Comparison of ENCODE assay signal across 5 fruit fly cellular contexts in genomic region chr3R:18669812-18670211, dm6.
TF ChIP-seq lines count a peak whose summit lies in the region.

No protein-coding gene starts in this region.

- no peak for TF ChIP-seq CTCF in whole organism, embryonic (GFP tag; optimal IDR thresholded peaks at IDR 0.05; lab: Kevin White, UChicago)

TF ChIP-seq in whole organism, adult, 20 proteins besides CTCF, POLR2A, EP300 and RAD21:
- peak; percentile 25 for TF ChIP-seq kay (GFP tag; lab: Kevin White, UChicago; ENCODE audit: borderline replicate concordance)
- no peak for TF ChIP-seq CG14711 (tag; optimal IDR thresholded peaks at IDR 0.05; lab: Kevin White, UChicago)
- TF ChIP-seq Mnt (GFP tag; optimal IDR thresholded peaks at IDR 0.05; lab: Kevin White, UChicago): no peak
- TF ChIP-seq CG11617 (GFP tag; optimal IDR thresholded peaks at IDR 0.05; lab: Kevin White, UChicago): no peak
- no peak for TF ChIP-seq CG7101 (tag; optimal IDR thresholded peaks at IDR 0.05; lab: Kevin White, UChicago)
- no peak for TF ChIP-seq cnc (optimal IDR thresholded peaks at IDR 0.05; lab: Kevin White, UChicago)
- TF ChIP-seq CG7045 (GFP tag; optimal IDR thresholded peaks at IDR 0.05; lab: Kevin White, UChicago): no peak
- TF ChIP-seq pad (GFP tag; optimal IDR thresholded peaks at IDR 0.05; lab: Kevin White, UChicago): no peak
- TF ChIP-seq Hr96 (GFP tag; optimal IDR thresholded peaks at IDR 0.05; lab: Kevin White, UChicago): peak; percentile 7
- TF ChIP-seq CG33017 (tag; optimal IDR thresholded peaks at IDR 0.05; lab: Kevin White, UChicago): no peak
- TF ChIP-seq tj (GFP tag; optimal IDR thresholded peaks at IDR 0.05; lab: Kevin White, UChicago): no peak
- TF ChIP-seq cic (GFP tag; optimal IDR thresholded peaks at IDR 0.05; lab: Kevin White, UChicago): no peak
- TF ChIP-seq toe (GFP tag; optimal IDR thresholded peaks at IDR 0.05; lab: Kevin White, UChicago): no peak
- no peak for TF ChIP-seq Crg-1 (GFP tag; optimal IDR thresholded peaks at IDR 0.05; lab: Kevin White, UChicago)
- no peak for TF ChIP-seq Clk (GFP tag; optimal IDR thresholded peaks at IDR 0.05; lab: Kevin White, UChicago)
- no peak for TF ChIP-seq CG12768 (GFP tag; optimal IDR thresholded peaks at IDR 0.05; lab: Kevin White, UChicago)

TF ChIP-seq in whole organism, embryonic, 481 proteins besides CTCF, POLR2A, EP300 and RAD21 (continues in another document):
- TF ChIP-seq CG11398 (GFP tag; optimal IDR thresholded peaks at IDR 0.05; lab: Kevin White, UChicago) (no peak), CG34422 (GFP tag; IDR thresholded peaks at IDR 0.05; lab: Robert Waterston, UW) (no peak), CG16863 (GFP tag; optimal IDR thresholded peaks at IDR 0.05; lab: Kevin White, UChicago) (peak; percentile 12), CG13775 (GFP tag; optimal IDR thresholded peaks at IDR 0.05; lab: Kevin White, UChicago) (no peak), z (GFP tag; IDR thresholded peaks at IDR 0.05; lab: Robert Waterston, UW) (no peak), en (GFP tag; optimal IDR thresholded peaks at IDR 0.05; lab: Kevin White, UChicago) (no peak), so (GFP tag; IDR thresholded peaks at IDR 0.05; lab: Robert Waterston, UW) (no peak), CG32772 (GFP tag; IDR thresholded peaks at IDR 0.05; lab: Robert Waterston, UW) (no peak), gt (GFP tag; IDR thresholded peaks at IDR 0.05; lab: Robert Waterston, UW) (no peak), CG31224 (GFP tag; IDR thresholded peaks at IDR 0.05; lab: Robert Waterston, UW) (no peak), CG2120 (GFP tag; optimal IDR thresholded peaks at IDR 0.05; lab: Kevin White, UChicago) (peak; percentile 40), CG6854 (GFP tag; optimal IDR thresholded peaks at IDR 0.05; lab: Kevin White, UChicago) (no peak), Ada2b (GFP tag; IDR thresholded peaks at IDR 0.05; lab: Robert Waterston, UW) (peak; percentile 35), emc (GFP tag; optimal IDR thresholded peaks at IDR 0.05; lab: Kevin White, UChicago) (no peak), sim (GFP tag; IDR thresholded peaks at IDR 0.05; lab: Robert Waterston, UW) (no peak), phol (tag; optimal IDR thresholded peaks at IDR 0.05; lab: Kevin White, UChicago) (peak; percentile 17), Hr39 (optimal IDR thresholded peaks at IDR 0.05; lab: Kevin White, UChicago) (no peak), pzg (GFP tag; optimal IDR thresholded peaks at IDR 0.05; lab: Kevin White, UChicago) (no peak), CG6689 (GFP tag; IDR thresholded peaks at IDR 0.05; lab: Robert Waterston, UW) (peak; percentile 18; the same call in 1 of the 2 replicates), Dfd (GFP tag; optimal IDR thresholded peaks at IDR 0.05; lab: Kevin White, UChicago) (no peak)

TF ChIP-seq in whole organism, prepupa, 60 proteins besides CTCF, POLR2A, EP300 and RAD21 (continues in another document):
- TF ChIP-seq acj6 (GFP tag; optimal IDR thresholded peaks at IDR 0.05; lab: Kevin White, UChicago) (peak; percentile 72), CG8319 (GFP tag; optimal IDR thresholded peaks at IDR 0.05; lab: Kevin White, UChicago) (peak; percentile 3), Hr39 (GFP tag; optimal IDR thresholded peaks at IDR 0.05; lab: Kevin White, UChicago) (no peak), spab (GFP tag; optimal IDR thresholded peaks at IDR 0.05; lab: Kevin White, UChicago) (no peak), net (GFP tag; optimal IDR thresholded peaks at IDR 0.05; lab: Kevin White, UChicago) (peak; percentile 60), CG16779 (tag; optimal IDR thresholded peaks at IDR 0.05; lab: Kevin White, UChicago) (peak; percentile 50), CG8119 (GFP tag; IDR thresholded peaks at IDR 0.05; lab: Robert Waterston, UW) (peak; percentile 74), Sox102F (GFP tag; optimal IDR thresholded peaks at IDR 0.05; lab: Kevin White, UChicago) (no peak), salr (GFP tag; optimal IDR thresholded peaks at IDR 0.05; lab: Kevin White, UChicago) (peak in 1 of 2 experiments; percentile 66), Ets96B (tag; optimal IDR thresholded peaks at IDR 0.05; lab: Kevin White, UChicago) (peak; percentile 75), Smox (GFP tag; optimal IDR thresholded peaks at IDR 0.05; lab: Kevin White, UChicago) (no peak), OdsH (GFP tag; optimal IDR thresholded peaks at IDR 0.05; lab: Kevin White, UChicago) (peak; percentile 74), Hr4 (GFP tag; optimal IDR thresholded peaks at IDR 0.05; lab: Kevin White, UChicago) (no peak), Ets21C (GFP tag; optimal IDR thresholded peaks at IDR 0.05; lab: Kevin White, UChicago) (no peak), Gug (GFP tag; IDR thresholded peaks at IDR 0.05; lab: Robert Waterston, UW) (peak; percentile 57), Met (GFP tag; optimal IDR thresholded peaks at IDR 0.05; lab: Kevin White, UChicago) (peak; percentile 62), dac (GFP tag; optimal IDR thresholded peaks at IDR 0.05; lab: Kevin White, UChicago) (peak; percentile 45), CG6854 (GFP tag; optimal IDR thresholded peaks at IDR 0.05; lab: Kevin White, UChicago) (no peak), CG6163 (GFP tag; IDR thresholded peaks at IDR 0.05; lab: Robert Waterston, UW) (peak; percentile 79; the same call in 2 of the 3 replicates), cyc (GFP tag; optimal IDR thresholded peaks at IDR 0.05; lab: Kevin White, UChicago) (peak; percentile 62), CG4318 (GFP tag; optimal IDR thresholded peaks at IDR 0.05; lab: Kevin White, UChicago) (no peak)

TF ChIP-seq in whole organism, pupa, 21 proteins besides CTCF, POLR2A, EP300 and RAD21:
- TF ChIP-seq CG4496 (GFP tag; IDR thresholded peaks at IDR 0.05; lab: Robert Waterston, UW): peak; percentile 85
- peak; percentile 73 for TF ChIP-seq CG8159 (tag; optimal IDR thresholded peaks at IDR 0.05; lab: Kevin White, UChicago)
- no peak for TF ChIP-seq CG14655 (GFP tag; optimal IDR thresholded peaks at IDR 0.05; lab: Kevin White, UChicago)
- no peak for TF ChIP-seq D1 (tag; optimal IDR thresholded peaks at IDR 0.05; lab: Kevin White, UChicago)
- TF ChIP-seq CG10348 (GFP tag; IDR thresholded peaks at IDR 0.05; lab: Robert Waterston, UW): 0 out of 2 replicates have a peak, but pooled peaks have one; percentile 28
- no peak; the same call in none of the 2 replicates for TF ChIP-seq CG12605 (GFP tag; IDR thresholded peaks at IDR 0.05; lab: Robert Waterston, UW)
- TF ChIP-seq Snoo (tag; optimal IDR thresholded peaks at IDR 0.05; lab: Kevin White, UChicago): peak; percentile 37
- TF ChIP-seq fd96Ca (GFP tag; IDR thresholded peaks at IDR 0.05; lab: Robert Waterston, UW): peak; percentile 57; the same call in 1 of the 3 replicates
- no peak for TF ChIP-seq EcR (GFP tag; optimal IDR thresholded peaks at IDR 0.05; lab: Kevin White, UChicago)
- TF ChIP-seq CG17806 (tag; optimal IDR thresholded peaks at IDR 0.05; lab: Kevin White, UChicago): peak; percentile 70
- TF ChIP-seq CG8301 (tag; optimal IDR thresholded peaks at IDR 0.05; lab: Kevin White, UChicago): peak; percentile 78
- no peak; the same call in 1 of the 2 replicates for TF ChIP-seq Ets98B (GFP tag; IDR thresholded peaks at IDR 0.05; lab: Robert Waterston, UW)
- TF ChIP-seq CG34367 (tag; optimal IDR thresholded peaks at IDR 0.05; lab: Kevin White, UChicago): peak; percentile 63
- TF ChIP-seq Pif1A (GFP tag; optimal IDR thresholded peaks at IDR 0.05; lab: Kevin White, UChicago): peak; percentile 71
- TF ChIP-seq CG13204 (GFP tag; optimal IDR thresholded peaks at IDR 0.05; lab: Kevin White, UChicago): no peak
- peak; percentile 48 for TF ChIP-seq Pif1B (GFP tag; optimal IDR thresholded peaks at IDR 0.05; lab: Kevin White, UChicago)
- TF ChIP-seq gl (tag; optimal IDR thresholded peaks at IDR 0.05; lab: Kevin White, UChicago): peak; percentile 24
- peak; percentile 76 for TF ChIP-seq CG15710 (tag; optimal IDR thresholded peaks at IDR 0.05; lab: Kevin White, UChicago)
- peak; percentile 78 for TF ChIP-seq CG32121 (GFP tag; IDR thresholded peaks at IDR 0.05; lab: Robert Waterston, UW)
- peak; percentile 66 for TF ChIP-seq CG9948 (tag; optimal IDR thresholded peaks at IDR 0.05; lab: Kevin White, UChicago)
- TF ChIP-seq rn (GFP tag; IDR thresholded peaks at IDR 0.05; lab: Robert Waterston, UW): 0 out of 2 replicates have a peak, but pooled peaks have one; percentile 18

TF ChIP-seq in whole organism, wandering third instar larva, 38 proteins besides CTCF, POLR2A, EP300 and RAD21 (continues in another document):
- TF ChIP-seq CG9705 (GFP tag; optimal IDR thresholded peaks at IDR 0.05; lab: Kevin White, UChicago) (no peak), OdsH (GFP tag; optimal IDR thresholded peaks at IDR 0.05; lab: Kevin White, UChicago) (peak; percentile 64), foxo (GFP tag; optimal IDR thresholded peaks at IDR 0.05; lab: Kevin White, UChicago) (peak in 1 of 2 experiments; percentile 65), tai (GFP tag; optimal IDR thresholded peaks at IDR 0.05; lab: Kevin White, UChicago) (no peak), pan (optimal IDR thresholded peaks at IDR 0.05; lab: Kevin White, UChicago) (no peak), N (GFP tag; optimal IDR thresholded peaks at IDR 0.05; lab: Kevin White, UChicago) (no peak), dl (GFP tag; optimal IDR thresholded peaks at IDR 0.05; lab: Kevin White, UChicago; ENCODE audit: insufficient read depth in 1 of 2, partially characterized antibody in 2 of 2) (no peak), h (GFP tag; optimal IDR thresholded peaks at IDR 0.05; lab: Kevin White, UChicago) (peak; percentile 69), dmrt93B (GFP tag; optimal IDR thresholded peaks at IDR 0.05; lab: Kevin White, UChicago) (no peak), usp (GFP tag; optimal IDR thresholded peaks at IDR 0.05; lab: Kevin White, UChicago) (no peak), br (GFP tag; optimal IDR thresholded peaks at IDR 0.05; lab: Kevin White, UChicago) (peak; percentile 51), HLH106 (tag; optimal IDR thresholded peaks at IDR 0.05; lab: Kevin White, UChicago) (peak; percentile 61), fru (GFP tag; optimal IDR thresholded peaks at IDR 0.05; lab: Kevin White, UChicago) (peak; percentile 74), ey (GFP tag; optimal IDR thresholded peaks at IDR 0.05; lab: Kevin White, UChicago) (peak; percentile 75), woc (GFP tag; optimal IDR thresholded peaks at IDR 0.05; lab: Kevin White, UChicago) (peak; percentile 38), Rel (GFP tag; optimal IDR thresholded peaks at IDR 0.05; lab: Kevin White, UChicago) (no peak), Rel (tag; optimal IDR thresholded peaks at IDR 0.05; lab: Kevin White, UChicago) (no peak), rgr (GFP tag; optimal IDR thresholded peaks at IDR 0.05; lab: Kevin White, UChicago) (peak; percentile 56), Abd-B (GFP tag; optimal IDR thresholded peaks at IDR 0.05; lab: Kevin White, UChicago) (no peak), dsf (GFP tag; optimal IDR thresholded peaks at IDR 0.05; lab: Kevin White, UChicago; ENCODE audit: borderline replicate concordance) (no peak), jim (GFP tag; optimal IDR thresholded peaks at IDR 0.05; lab: Kevin White, UChicago) (no peak), sage (GFP tag; optimal IDR thresholded peaks at IDR 0.05; lab: Kevin White, UChicago) (no peak), psq (GFP tag; optimal IDR thresholded peaks at IDR 0.05; lab: Kevin White, UChicago) (peak; percentile 31), Sp1 (GFP tag; optimal IDR thresholded peaks at IDR 0.05; lab: Kevin White, UChicago) (peak; percentile 13)
